Fruit fly (Drosophila melanogaster) whole organism, prepupa: ENCODE measurements around the gene Cftr.

Experiments used
- CG10669 ChIP-seq: fragments of 200-800 bp; sonication (Bioruptor generic); optimal IDR thresholded peaks from 3 replicates; lab custom pipeline; 2018; ENCODE audit warnings: missing biosample characterization, mild to moderate bottlenecking, missing genetic modification characterization, moderate library complexity
- CG11902 ChIP-seq: fragments of 200-800 bp; sonication (Bioruptor generic); optimal IDR thresholded peaks from 3 replicates; lab custom pipeline; 2016; ENCODE audit warnings: missing biosample characterization, missing genetic modification characterization
- CG16779 ChIP-seq: fragments of 200-800 bp; sonication (Bioruptor generic); optimal IDR thresholded peaks from 3 replicates; lab custom pipeline; 2017; ENCODE audit warnings: missing biosample characterization, mild to moderate bottlenecking, missing genetic modification characterization
- CG6808 ChIP-seq: fragments of 200-800 bp; sonication (Bioruptor generic); optimal IDR thresholded peaks from 3 replicates; lab custom pipeline; 2017; ENCODE audit warnings: missing biosample characterization, missing genetic modification characterization, mild to moderate bottlenecking, moderate library complexity, missing genetic modification reagents
- Eip93F ChIP-seq: fragments of 200-800 bp; sonication (Bioruptor generic); optimal IDR thresholded peaks from 2 replicates; lab custom pipeline; 2016; ENCODE audit warnings: missing biosample characterization, mild to moderate bottlenecking, missing genetic modification characterization
- Lpt ChIP-seq: fragments of 200-800 bp; sonication (Bioruptor generic); optimal IDR thresholded peaks from 3 replicates; lab custom pipeline; 2016; ENCODE audit warnings: missing biosample characterization, missing genetic modification characterization
- fkh ChIP-seq: fragments of 200-800 bp; sonication (Bioruptor generic); optimal IDR thresholded peaks from 3 replicates; lab custom pipeline; 2017; ENCODE audit warnings: missing biosample characterization, mild to moderate bottlenecking, missing genetic modification characterization, moderate library complexity
- pdm3 ChIP-seq: fragments of 200-800 bp; sonication (Bioruptor generic); optimal IDR thresholded peaks from 3 replicates; lab custom pipeline; 2016; ENCODE audit warnings: missing biosample characterization, missing genetic modification characterization
- topi ChIP-seq: fragments of 200-800 bp; sonication (Bioruptor generic); optimal IDR thresholded peaks from 3 replicates; lab custom pipeline; 2016; ENCODE audit warnings: missing biosample characterization, missing genetic modification characterization

dm6 chr3R:24555150-24555549, 11.4 kb upstream of the Cftr start:
- no peak for TF ChIP-seq pdm3 (GFP tag; lab: Kevin White, UChicago)
- TF ChIP-seq Lpt (GFP tag; lab: Kevin White, UChicago), result no peak
- no peak for TF ChIP-seq CG16779 (tag; lab: Kevin White, UChicago)
- no peak for TF ChIP-seq CG6808 (GFP tag; lab: Kevin White, UChicago)
- no peak for TF ChIP-seq CG11902 (GFP tag; lab: Kevin White, UChicago)
- no peak for TF ChIP-seq topi (GFP tag; lab: Kevin White, UChicago)
- TF ChIP-seq Eip93F (GFP tag; lab: Kevin White, UChicago), result no peak
- no peak for TF ChIP-seq CG10669 (GFP tag; lab: Kevin White, UChicago)
- no peak for TF ChIP-seq fkh (GFP tag; lab: Kevin White, UChicago)
